Worm (Caenorhabditis elegans) whole organism, L3 larva: ENCODE measurements around the gene E02H4.8.

Experiments
- ama-1 ChIP-seq: fragments of 150-350 bp; optimal IDR thresholded peaks from 2 replicates; lab custom pipeline; 2018
- fos-1 ChIP-seq: fragments of 150-350 bp; optimal IDR thresholded peaks from 2 replicates; lab custom pipeline; 2014; ENCODE audit warnings: missing biosample characterization, missing genetic modification characterization
- nhr-11 ChIP-seq: fragments of 150-350 bp; optimal IDR thresholded peaks from 2 replicates; lab custom pipeline; 2014; ENCODE audit warnings: missing biosample characterization, missing genetic modification characterization
- pha-4 ChIP-seq: fragments of 150-350 bp; optimal IDR thresholded peaks from 2 replicates; lab custom pipeline; 2014; ENCODE audit warnings: missing biosample characterization, missing genetic modification reagents, missing genetic modification characterization
- sea-2 ChIP-seq: fragments of 150-350 bp; sonication (generic microtip); optimal IDR thresholded peaks from 4 replicates; lab custom pipeline; 2014; ENCODE audit warnings: missing biosample characterization, missing genetic modification reagents, missing genetic modification characterization
- snpc-4 ChIP-seq: fragments of 150-350 bp; optimal IDR thresholded peaks from 2 replicates; lab custom pipeline; 2014; ENCODE audit warnings: missing biosample characterization, missing genetic modification characterization
- unc-62 ChIP-seq: fragments of 150-350 bp; sonication (generic microtip); optimal IDR thresholded peaks from 4 replicates; lab custom pipeline; 2014; ENCODE audit warnings: missing biosample characterization, missing genetic modification reagents, missing genetic modification characterization
- ztf-11 ChIP-seq: fragments of 150-350 bp; optimal IDR thresholded peaks from 2 replicates; lab custom pipeline; 2014; ENCODE audit warnings: missing biosample characterization, missing genetic modification characterization

DNA sequence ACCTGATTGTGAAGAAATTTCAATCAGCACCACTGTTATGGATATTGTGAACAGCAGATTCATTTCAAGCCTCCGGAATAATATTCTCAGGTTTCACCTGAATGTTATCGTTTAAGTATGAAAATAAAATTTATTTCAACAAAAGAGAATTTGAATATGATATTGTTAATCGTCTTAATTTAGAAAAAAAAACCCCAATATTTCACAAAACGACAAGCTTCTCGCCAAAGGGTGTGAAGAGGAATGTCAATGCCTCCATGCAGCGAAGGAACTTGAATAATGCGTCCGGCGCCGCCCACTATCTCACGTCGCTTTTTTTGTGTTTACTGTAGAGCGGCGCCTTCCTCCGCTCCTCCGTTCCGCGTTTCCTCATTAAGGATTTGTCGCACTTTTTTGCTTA lies 39.7 kb upstream of the E02H4.8 start, which contains the start of gene C11H1.5:
- TF ChIP-seq ztf-11 (tag; lab: Kevin White, UChicago) (no peak), pha-4 (tag; lab: Kevin White, UChicago) (no peak), snpc-4 (tag; lab: Kevin White, UChicago) (no peak), unc-62 (GFP tag; lab: Kevin White, UChicago) (no peak), fos-1 (tag; lab: Kevin White, UChicago) (no peak), ama-1 (lab: Kevin White, UChicago) (no peak), nhr-11 (tag; lab: Kevin White, UChicago) (no peak), sea-2 (no peak)
